Worm (Caenorhabditis elegans) whole organism, L4 larva: ENCODE measurements around the gene srsx-34.

Source experiments
- F10B5.3 ChIP-seq: sonication (generic microtip); optimal IDR thresholded peaks from 2 replicates; lab custom pipeline; 2016; ENCODE audit warnings: mild to moderate bottlenecking, missing genetic modification characterization, missing compliant biosample characterization
- F44E2.7 ChIP-seq: fragments of 200-800 bp; sonication (Bioruptor generic); IDR thresholded peaks from 2 replicates; pipeline ENCODE4 v2.1.2; 2022; ENCODE audit warnings: missing genetic modification characterization, missing compliant biosample characterization
- Y105C5A.15 ChIP-seq: fragments of 200-800 bp; sonication (Bioruptor generic); IDR thresholded peaks from 2 replicates; pipeline ENCODE4 v1.3.6; 2022; ENCODE audit warnings: missing genetic modification characterization, missing compliant biosample characterization
- Y75B8A.6 ChIP-seq: fragments of 200-800 bp; sonication (Bioruptor generic); IDR thresholded peaks from 2 replicates; pipeline ENCODE4 v1.3.6; 2022; ENCODE audit warnings: missing genetic modification reagents, missing genetic modification characterization, missing compliant biosample characterization
- aha-1 ChIP-seq: fragments of 150-350 bp; peaks from one replicate; lab custom pipeline; 2014; ENCODE audit warnings: missing biosample characterization, missing genetic modification characterization
- arid-1 ChIP-seq: fragments of 200-800 bp; sonication (Bioruptor generic); conservative IDR thresholded peaks from 2 replicates; pipeline ENCODE4 v1.3.6; 2022; ENCODE audit warnings: missing genetic modification reagents, missing genetic modification characterization, missing compliant biosample characterization
- attf-4 ChIP-seq: sonication (generic microtip); optimal IDR thresholded peaks from 3 replicates; lab custom pipeline; 2017; ENCODE audit warnings: missing biosample characterization, missing genetic modification characterization
- ceh-20 ChIP-seq: fragments of 200-800 bp; sonication (Bioruptor generic); IDR thresholded peaks from 2 replicates; pipeline ENCODE4 v1.3.6; 2022; ENCODE audit warnings: missing genetic modification reagents, missing genetic modification characterization, missing compliant biosample characterization
- ceh-32 ChIP-seq: sonication (generic microtip); optimal IDR thresholded peaks from 2 replicates; lab custom pipeline; 2016; ENCODE audit warnings: mild to moderate bottlenecking, missing genetic modification characterization, missing compliant biosample characterization; ENCODE audit not compliant: poor library complexity
- ceh-44 ChIP-seq: fragments of 200-800 bp; sonication (Bioruptor generic); IDR thresholded peaks from 2 replicates; pipeline ENCODE4 v1.3.6; 2022; ENCODE audit warnings: missing genetic modification reagents, missing genetic modification characterization, missing compliant biosample characterization
- ceh-62 ChIP-seq: sonication (generic microtip); optimal IDR thresholded peaks from 2 replicates; lab custom pipeline; 2017; ENCODE audit warnings: missing biosample characterization, missing genetic modification characterization
- ces-1 ChIP-seq: fragments of 150-350 bp; sonication (generic microtip); optimal IDR thresholded peaks from 4 replicates; lab custom pipeline; 2014; ENCODE audit warnings: missing biosample characterization, missing genetic modification reagents, missing genetic modification characterization
- cey-2 ChIP-seq: sonication (generic microtip); optimal IDR thresholded peaks from 3 replicates; lab custom pipeline; 2017; ENCODE audit warnings: missing genetic modification characterization, mild to moderate bottlenecking, missing compliant biosample characterization, antibody characterized with exemption, borderline replicate concordance; ENCODE audit not compliant: insufficient read depth
- ctbp-1 ChIP-seq: fragments of 200-800 bp; sonication (Bioruptor generic); IDR thresholded peaks from 2 replicates; pipeline ENCODE4 v1.3.6; 2022; ENCODE audit warnings: missing genetic modification reagents, missing genetic modification characterization, missing compliant biosample characterization
- daf-12 ChIP-seq: fragments of 150-350 bp; optimal IDR thresholded peaks from 2 replicates; lab custom pipeline; 2014; ENCODE audit warnings: missing biosample characterization, missing genetic modification reagents, missing genetic modification characterization
- daf-16 ChIP-seq, 3 experiments: sonication (generic microtip); optimal IDR thresholded peaks; 2 replicates each; lab custom pipeline; 2016 to 2017; ENCODE audit warnings: missing genetic modification characterization in 3 of 3, missing genetic modification reagents in 3 of 3, mild to moderate bottlenecking in 2 of 3, missing compliant biosample characterization in 2 of 3, missing biosample characterization in 1 of 3, moderate library complexity in 1 of 3
- daf-19 ChIP-seq: fragments of 200-800 bp; sonication (Bioruptor generic); conservative IDR thresholded peaks from 2 replicates; pipeline ENCODE4 v1.3.6; 2022; ENCODE audit warnings: missing genetic modification characterization, missing compliant biosample characterization
- dmd-6 ChIP-seq: fragments of 200-800 bp; sonication (Bioruptor generic); IDR thresholded peaks from 2 replicates; pipeline ENCODE4 v1.3.6; 2022; ENCODE audit warnings: missing genetic modification reagents, missing genetic modification characterization, missing compliant biosample characterization
- dpl-1 ChIP-seq: fragments of 150-350 bp; optimal IDR thresholded peaks from 2 replicates; lab custom pipeline; 2014; ENCODE audit warnings: missing biosample characterization, missing genetic modification reagents, missing genetic modification characterization
- dve-1 ChIP-seq: sonication (generic microtip); optimal IDR thresholded peaks from 2 replicates; lab custom pipeline; 2017; ENCODE audit warnings: antibody characterized with exemption, mild to moderate bottlenecking, missing genetic modification characterization, missing compliant biosample characterization; ENCODE audit not compliant: insufficient read depth
- hlh-11 ChIP-seq: fragments of 200-800 bp; sonication (Bioruptor generic); optimal IDR thresholded peaks from 2 replicates; lab custom pipeline; 2018; ENCODE audit warnings: mild to moderate bottlenecking, missing genetic modification characterization, missing compliant biosample characterization
- hlh-30 ChIP-seq: sonication (generic microtip); optimal IDR thresholded peaks from 2 replicates; lab custom pipeline; 2017; ENCODE audit warnings: antibody characterized with exemption, mild to moderate bottlenecking, missing genetic modification characterization, missing compliant biosample characterization; ENCODE audit not compliant: insufficient read depth
- lin-39 ChIP-seq: fragments of 150-350 bp; optimal IDR thresholded peaks from 2 replicates; lab custom pipeline; 2014; ENCODE audit warnings: missing biosample characterization, missing genetic modification reagents, missing genetic modification characterization
- madf-9 ChIP-seq: fragments of 200-800 bp; sonication (Bioruptor generic); conservative IDR thresholded peaks from 2 replicates; pipeline ENCODE4 v1.3.6; 2022; ENCODE audit warnings: missing genetic modification reagents, missing genetic modification characterization, missing compliant biosample characterization
- mes-2 ChIP-seq: sonication (generic microtip); optimal IDR thresholded peaks from 2 replicates; lab custom pipeline; 2016; ENCODE audit warnings: missing genotype, mild to moderate bottlenecking, missing genetic modification characterization, missing compliant biosample characterization; ENCODE audit not compliant: poor library complexity, severe bottlenecking
- mxl-2 ChIP-seq: fragments of 200-800 bp; sonication (Bioruptor generic); conservative IDR thresholded peaks from 2 replicates; pipeline ENCODE4 v1.3.6; 2022; ENCODE audit warnings: missing genetic modification reagents, missing genetic modification characterization, missing compliant biosample characterization
- nhr-42 ChIP-seq: fragments of 200-800 bp; sonication (Bioruptor generic); IDR thresholded peaks from 2 replicates; pipeline ENCODE4 v1.3.6; 2022; ENCODE audit warnings: missing genetic modification characterization, missing compliant biosample characterization
- nhr-6 ChIP-seq: fragments of 150-350 bp; optimal IDR thresholded peaks from 2 replicates; lab custom pipeline; 2014; ENCODE audit warnings: missing biosample characterization, missing genetic modification characterization
- nhr-76 ChIP-seq: fragments of 150-350 bp; optimal IDR thresholded peaks from 2 replicates; lab custom pipeline; 2014; ENCODE audit warnings: missing biosample characterization, missing genetic modification characterization
- php-3 ChIP-seq: fragments of 200-800 bp; sonication (Bioruptor generic); IDR thresholded peaks from 2 replicates; pipeline ENCODE4 v1.3.6; 2022; ENCODE audit warnings: missing genetic modification reagents, missing genetic modification characterization, missing compliant biosample characterization
- pqm-1 ChIP-seq: sonication (generic microtip); optimal IDR thresholded peaks from 2 replicates; lab custom pipeline; 2017; ENCODE audit warnings: missing biosample characterization, missing genetic modification characterization
- rbr-2 ChIP-seq: sonication (generic microtip); optimal IDR thresholded peaks from 2 replicates; lab custom pipeline; 2016; ENCODE audit warnings: missing genotype, missing genetic modification characterization, missing compliant biosample characterization
- snpc-1.2 ChIP-seq: fragments of 200-800 bp; sonication (Bioruptor generic); IDR thresholded peaks from 2 replicates; pipeline ENCODE4 v1.3.6; 2022; ENCODE audit warnings: missing genetic modification reagents, missing genetic modification characterization, missing compliant biosample characterization
- snpc-4 ChIP-seq: fragments of 150-350 bp; optimal IDR thresholded peaks from 2 replicates; lab custom pipeline; 2014; ENCODE audit warnings: missing biosample characterization, missing genetic modification characterization
- spr-1 ChIP-seq: sonication (generic microtip); optimal IDR thresholded peaks from 2 replicates; lab custom pipeline; 2016; ENCODE audit warnings: mild to moderate bottlenecking, missing genetic modification characterization, missing compliant biosample characterization
- tra-1 ChIP-seq: fragments of 200-800 bp; sonication (Bioruptor generic); IDR thresholded peaks from 2 replicates; pipeline ENCODE4 v1.3.6; 2022; ENCODE audit warnings: missing genetic modification reagents, missing genetic modification characterization, missing compliant biosample characterization
- unc-39 ChIP-seq: sonication (generic microtip); optimal IDR thresholded peaks from 2 replicates; lab custom pipeline; 2017; ENCODE audit warnings: missing biosample characterization, missing genetic modification characterization
- unc-62 ChIP-seq, 3 experiments: fragments of 150-350 bp in 1 of 3; sonication (generic microtip); optimal IDR thresholded peaks in 2 of 3; peaks in 1 of 3; 1 replicate in 1 of 3; 2 replicates in 2 of 3; lab custom pipeline; 2014 to 2017; ENCODE audit warnings: missing biosample characterization in 3 of 3, missing genetic modification characterization in 3 of 3, missing genetic modification reagents in 3 of 3, missing genotype in 1 of 3
- ztf-11 ChIP-seq: fragments of 150-350 bp; optimal IDR thresholded peaks from 2 replicates; lab custom pipeline; 2014; ENCODE audit warnings: missing biosample characterization, missing genetic modification characterization

The srsx-34 gene

ce11 chrV:9067678-9068077 is 31.9 kb downstream of the srsx-34 start, which contains the start of gene fip-2:
TSS of gene fip-2 (plus strand) at chrV:9067978.
- TF ChIP-seq madf-9 (GFP tag; lab: Robert Waterston, UW) = no peak
- TF ChIP-seq attf-4 (tag; lab: Kevin White, UChicago) = no peak
- no peak for TF ChIP-seq spr-1 (tag; lab: Kevin White, UChicago)
- TF ChIP-seq mes-2 (tag; lab: Kevin White, UChicago) = no peak
- no peak for TF ChIP-seq F44E2.7 (GFP tag; lab: Robert Waterston, UW)
- no peak for TF ChIP-seq hlh-11 (tag; lab: Kevin White, UChicago)
- TF ChIP-seq ces-1 (GFP tag; lab: Kevin White, UChicago) = no peak
- no peak for TF ChIP-seq nhr-76
- TF ChIP-seq ceh-62 (tag; lab: Kevin White, UChicago) = no peak
- TF ChIP-seq pqm-1 (tag; lab: Kevin White, UChicago) = no peak

- TF ChIP-seq aha-1 (tag; lab: Kevin White, UChicago) (peak; percentile 31), F10B5.3 (tag; lab: Kevin White, UChicago) (no peak)
These were observed 33.9 kb downstream of the srsx-34 start, which contains the start of gene T27E4.5 for ce11 chrV:9069680-9070079. TSS of gene T27E4.5 (minus strand) at chrV:9069780.

- TF ChIP-seq dpl-1 (no peak), cey-2 (no peak), dmd-6 (GFP tag; lab: Robert Waterston, UW) (peak; percentile 28; the same call in 1 of the 2 replicates), spr-1 (tag; lab: Kevin White, UChicago) (no peak), arid-1 (no peak), snpc-4 (tag; lab: Kevin White, UChicago) (no peak), dve-1 (tag; lab: Kevin White, UChicago) (peak; percentile 46), hlh-30 (tag; lab: Kevin White, UChicago) (peak; percentile 31), rbr-2 (no peak), daf-12 (tag; lab: Kevin White, UChicago) (no peak), nhr-6 (tag; lab: Kevin White, UChicago) (no peak), daf-19 (no peak), ces-1 (GFP tag; lab: Kevin White, UChicago) (no peak), ztf-11 (tag; lab: Kevin White, UChicago) (no peak), snpc-1.2 (GFP tag; lab: Robert Waterston, UW) (no peak), php-3 (GFP tag; lab: Robert Waterston, UW) (no peak), unc-62 (GFP tag; optimal IDR thresholded peaks at IDR 0.05 in 1 of 2; lab: Kevin White, UChicago) (peak in 1 of 2 experiments; percentile 96), unc-62 (tag; optimal IDR thresholded peaks at IDR 0.05; lab: Kevin White, UChicago) (no peak), daf-16 (GFP tag; optimal IDR thresholded peaks at IDR 0.05; lab: Kevin White, UChicago) (no peak), daf-16 (tag; optimal IDR thresholded peaks at IDR 0.05; lab: Kevin White, UChicago) (peak; percentile 39), unc-39 (tag; lab: Kevin White, UChicago) (no peak), Y75B8A.6 (GFP tag; lab: Robert Waterston, UW) (no peak), ceh-20 (GFP tag; lab: Robert Waterston, UW) (no peak), ctbp-1 (GFP tag; lab: Robert Waterston, UW) (no peak), mxl-2 (GFP tag; lab: Robert Waterston, UW) (no peak), aha-1 (tag; lab: Kevin White, UChicago) (no peak), ceh-44 (no peak), Y105C5A.15 (GFP tag; lab: Robert Waterston, UW) (no peak), madf-9 (GFP tag; lab: Robert Waterston, UW) (no peak), tra-1 (no peak), lin-39 (no peak), nhr-76 (no peak), F44E2.7 (GFP tag; lab: Robert Waterston, UW) (no peak), nhr-42 (GFP tag; lab: Robert Waterston, UW) (no peak), ceh-32 (tag; lab: Kevin White, UChicago) (no peak)
- TF ChIP-seq, all 104 proteins: peak for 5
These were observed 37.7 kb downstream of the srsx-34 start, which contains the start of gene oac-50 for ce11 chrV:9073322-9074038. TSS of gene oac-50 (minus strand) at chrV:9073540.
